Worm (Caenorhabditis elegans) whole organism, L3 larva: ENCODE data around the gene nhr-252.

Experiments
- ZK546.5 ChIP-seq: sonication (generic microtip); optimal IDR thresholded peaks from 2 replicates; lab custom pipeline; 2017; ENCODE audit warnings: missing biosample characterization, missing genetic modification characterization
- aly-2 ChIP-seq: fragments of 150-350 bp; optimal IDR thresholded peaks from 2 replicates; lab custom pipeline; 2014; ENCODE audit warnings: missing biosample characterization, missing genetic modification characterization
- ama-1 ChIP-seq: fragments of 150-350 bp; optimal IDR thresholded peaks from 2 replicates; lab custom pipeline; 2018
- ceh-82 ChIP-seq: fragments of 150-350 bp; optimal IDR thresholded peaks from 2 replicates; lab custom pipeline; 2014; ENCODE audit warnings: missing biosample characterization, missing genetic modification characterization
- ceh-9 ChIP-seq: sonication (generic microtip); optimal IDR thresholded peaks from 2 replicates; lab custom pipeline; 2018; ENCODE audit warnings: missing biosample characterization, missing genetic modification characterization
- daf-12 ChIP-seq: fragments of 150-350 bp; optimal IDR thresholded peaks from 2 replicates; lab custom pipeline; 2014; ENCODE audit warnings: missing biosample characterization, missing genetic modification reagents, missing genetic modification characterization
- egl-27 ChIP-seq: sonication (generic microtip); optimal IDR thresholded peaks from 4 replicates; lab custom pipeline; 2017; ENCODE audit warnings: missing biosample characterization, missing genetic modification reagents, missing genetic modification characterization
- egl-5 ChIP-seq: fragments of 150-350 bp; optimal IDR thresholded peaks from 2 replicates; lab custom pipeline; 2017; ENCODE audit warnings: missing biosample characterization, missing genetic modification reagents, missing genetic modification characterization, inconsistent platforms
- elt-2 ChIP-seq: sonication (generic microtip); optimal IDR thresholded peaks from 2 replicates; lab custom pipeline; 2016; ENCODE audit warnings: missing genetic modification reagents, mild to moderate bottlenecking, missing genetic modification characterization, missing compliant biosample characterization
- elt-3 ChIP-seq, 3 experiments: fragments of 150-350 bp in 1 of 3; sonication (generic microtip) in 2 of 3; optimal IDR thresholded peaks; 2 replicates in 2 of 3; 4 replicates in 1 of 3; lab custom pipeline; 2014 to 2017; ENCODE audit warnings: missing biosample characterization in 3 of 3, missing genetic modification characterization in 3 of 3
- eor-1 ChIP-seq, 2 experiments: fragments of 150-350 bp; optimal IDR thresholded peaks; 2 replicates each; lab custom pipeline; 2014 to 2018; ENCODE audit warnings: missing biosample characterization in 2 of 2, missing genetic modification characterization in 2 of 2
- fkh-2 ChIP-seq: fragments of 150-350 bp; optimal IDR thresholded peaks from 2 replicates; lab custom pipeline; 2014; ENCODE audit warnings: missing biosample characterization, missing genetic modification reagents, missing genetic modification characterization
- hmg-11 ChIP-seq: sonication (generic microtip); optimal IDR thresholded peaks from 2 replicates; lab custom pipeline; 2016; ENCODE audit warnings: missing genetic modification characterization, missing compliant biosample characterization
- lin-15B ChIP-seq: fragments of 150-350 bp; optimal IDR thresholded peaks from 2 replicates; lab custom pipeline; 2014; ENCODE audit warnings: missing biosample characterization, missing genetic modification characterization
- lin-39 ChIP-seq: fragments of 150-350 bp; optimal IDR thresholded peaks from 2 replicates; lab custom pipeline; 2018; ENCODE audit warnings: missing biosample characterization, missing genetic modification reagents, missing genetic modification characterization
- lsy-12 ChIP-seq: sonication (generic microtip); optimal IDR thresholded peaks from 2 replicates; lab custom pipeline; 2016; ENCODE audit warnings: mild to moderate bottlenecking, missing genetic modification characterization, missing compliant biosample characterization
- mdl-1 ChIP-seq: fragments of 150-350 bp; optimal IDR thresholded peaks from 2 replicates; lab custom pipeline; 2014; ENCODE audit warnings: missing biosample characterization, missing genetic modification characterization
- mml-1 ChIP-seq: fragments of 150-350 bp; sonication (generic microtip); optimal IDR thresholded peaks from 3 replicates; lab custom pipeline; 2014; ENCODE audit warnings: missing biosample characterization, missing genetic modification characterization
- nfya-1 ChIP-seq: sonication (generic microtip); optimal IDR thresholded peaks from 2 replicates; lab custom pipeline; 2017; ENCODE audit warnings: missing genetic modification characterization, mild to moderate bottlenecking, missing compliant biosample characterization, antibody characterized with exemption, moderate library complexity; ENCODE audit not compliant: insufficient read depth
- nhr-11 ChIP-seq: fragments of 150-350 bp; optimal IDR thresholded peaks from 2 replicates; lab custom pipeline; 2014; ENCODE audit warnings: missing biosample characterization, missing genetic modification characterization
- nhr-237 ChIP-seq: fragments of 150-350 bp; optimal IDR thresholded peaks from 2 replicates; lab custom pipeline; 2014; ENCODE audit warnings: missing biosample characterization, missing genetic modification characterization
- nhr-25 ChIP-seq: sonication (generic microtip); optimal IDR thresholded peaks from 2 replicates; lab custom pipeline; 2017; ENCODE audit warnings: missing biosample characterization, missing genetic modification characterization
- nhr-28 ChIP-seq: fragments of 150-350 bp; optimal IDR thresholded peaks from 2 replicates; lab custom pipeline; 2014; ENCODE audit warnings: missing biosample characterization, missing genetic modification characterization
- nhr-43 ChIP-seq: sonication (generic microtip); optimal IDR thresholded peaks from 2 replicates; lab custom pipeline; 2016; ENCODE audit warnings: mild to moderate bottlenecking, missing genetic modification characterization, missing compliant biosample characterization; ENCODE audit not compliant: poor library complexity, severe bottlenecking
- nhr-76 ChIP-seq: fragments of 150-350 bp; sonication (generic microtip); optimal IDR thresholded peaks from 5 replicates; lab custom pipeline; 2014; ENCODE audit warnings: missing biosample characterization, missing genetic modification characterization
- nhr-77 ChIP-seq: fragments of 150-350 bp; optimal IDR thresholded peaks from 2 replicates; lab custom pipeline; 2014; ENCODE audit warnings: missing biosample characterization, missing genetic modification characterization
- pha-4 ChIP-seq: fragments of 150-350 bp; optimal IDR thresholded peaks from 2 replicates; lab custom pipeline; 2014; ENCODE audit warnings: missing biosample characterization, missing genetic modification reagents, missing genetic modification characterization
- pqm-1 ChIP-seq: fragments of 150-350 bp; optimal IDR thresholded peaks from 2 replicates; lab custom pipeline; 2017; ENCODE audit warnings: missing biosample characterization, missing genetic modification characterization, inconsistent platforms
- skn-1 ChIP-seq: fragments of 150-350 bp; optimal IDR thresholded peaks from 2 replicates; lab custom pipeline; 2014; ENCODE audit warnings: missing biosample characterization, missing genetic modification characterization
- zag-1 ChIP-seq: fragments of 150-350 bp; optimal IDR thresholded peaks from 2 replicates; lab custom pipeline; 2014; ENCODE audit warnings: missing biosample characterization, missing genetic modification characterization
- ztf-4 ChIP-seq: fragments of 150-350 bp; optimal IDR thresholded peaks from 2 replicates; lab custom pipeline; 2014; ENCODE audit warnings: missing biosample characterization, missing genetic modification characterization

The nhr-252 gene

DNA sequence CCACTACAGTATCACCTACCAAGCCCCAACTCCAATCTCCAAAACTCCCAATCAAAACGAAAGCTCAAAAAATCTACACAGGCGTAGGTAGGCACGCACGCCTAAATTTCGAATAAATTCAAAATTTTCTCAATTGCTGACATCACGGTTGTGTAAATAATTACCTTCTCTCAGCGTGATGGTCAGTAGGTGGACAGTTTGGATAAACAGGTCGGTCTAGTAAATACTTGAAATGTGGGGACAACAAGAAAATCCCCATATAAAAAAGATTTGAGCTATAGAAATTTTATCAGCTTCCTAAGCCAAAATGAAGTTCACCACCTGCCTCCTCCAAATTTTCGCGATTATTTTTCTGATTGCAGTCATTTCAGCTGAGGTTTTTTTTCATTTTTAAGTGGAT is 33.7 kb downstream of the nhr-252 start, which contains the start of gene B0554.1:
B0554.1 (plus strand) TSS at position 301 of the 400 bp plus-strand sequence.
- no peak for TF ChIP-seq hmg-11

DNA sequence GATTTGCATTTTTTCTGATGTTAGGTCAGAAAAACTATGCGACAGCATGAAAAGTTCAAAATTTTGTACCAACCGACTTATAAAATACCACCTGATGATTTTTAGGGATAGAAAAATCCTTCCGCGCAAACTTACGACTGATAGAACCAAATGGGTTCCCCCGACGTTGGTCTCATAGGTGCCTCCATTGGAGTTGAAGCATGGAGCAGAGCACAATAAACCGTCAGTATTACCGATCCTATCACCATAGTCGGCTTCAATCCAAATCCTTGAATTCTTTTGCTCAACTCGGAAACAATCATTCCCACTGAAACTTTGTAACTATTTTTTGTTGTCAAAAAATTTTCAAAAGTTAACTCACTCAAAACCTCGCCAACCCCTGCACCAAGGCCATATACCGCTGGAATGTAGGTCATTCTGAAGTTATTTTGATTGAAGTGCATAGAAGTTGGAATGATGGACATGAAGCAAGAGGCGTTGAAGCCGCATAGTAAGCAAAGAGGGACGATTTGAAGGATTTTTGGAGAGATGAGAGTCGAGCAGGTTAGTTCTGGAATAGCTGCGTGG is 34.8 kb downstream of the nhr-252 start:
- TF ChIP-seq pha-4 (tag; lab: Kevin White, UChicago) = no peak
- no peak for TF ChIP-seq fkh-2 (tag; lab: Kevin White, UChicago)
- TF ChIP-seq ceh-9 (tag; lab: Kevin White, UChicago) = no peak
- TF ChIP-seq nhr-43 (tag; lab: Kevin White, UChicago) = no peak
- no peak for TF ChIP-seq pqm-1
- no peak for TF ChIP-seq egl-5 (tag; lab: Kevin White, UChicago)
- TF ChIP-seq elt-2 (tag; lab: Kevin White, UChicago) = no peak
- no peak for TF ChIP-seq ztf-4 (tag; lab: Kevin White, UChicago)
- TF ChIP-seq ZK546.5 (tag; lab: Kevin White, UChicago) = no peak

DNA sequence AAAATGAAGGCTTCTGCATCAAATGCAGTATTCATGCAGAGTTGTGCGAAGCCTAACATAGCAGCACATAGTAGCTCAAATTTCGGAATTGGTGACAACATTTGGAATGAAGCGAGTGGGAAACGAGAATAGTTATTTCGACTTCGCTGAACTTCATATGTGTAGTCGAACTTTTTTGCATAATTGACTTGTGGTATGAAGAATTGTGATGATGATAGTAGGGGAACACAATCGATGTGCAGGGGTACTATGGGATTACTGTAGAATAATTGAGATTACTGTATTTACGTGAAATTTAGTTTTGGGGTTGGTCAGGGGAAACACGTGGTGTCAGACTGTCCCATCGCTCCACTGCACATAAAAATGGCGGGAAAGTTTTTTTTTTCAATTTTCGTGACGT is 36.5 kb downstream of the nhr-252 start, which contains the start of gene B0554.7:
B0554.7 (minus strand) TSS at position 101 of the 400 bp plus-strand sequence.
- no peak for TF ChIP-seq fkh-2 (tag; lab: Kevin White, UChicago)
- TF ChIP-seq nhr-11 (tag; lab: Kevin White, UChicago) = no peak
- no peak for TF ChIP-seq elt-2 (tag; lab: Kevin White, UChicago)
- TF ChIP-seq daf-12 (tag; lab: Kevin White, UChicago) = no peak
- TF ChIP-seq nhr-77 (tag; lab: Kevin White, UChicago) = no peak
- TF ChIP-seq nhr-25 (tag; lab: Kevin White, UChicago) = no peak
- TF ChIP-seq mdl-1 = no peak
- TF ChIP-seq pqm-1 = no peak
- no peak for TF ChIP-seq lin-39 (tag; lab: Kevin White, UChicago)
- TF ChIP-seq lin-15B (tag; lab: Kevin White, UChicago) = no peak
- TF ChIP-seq, all 47 proteins: peak for 0

DNA sequence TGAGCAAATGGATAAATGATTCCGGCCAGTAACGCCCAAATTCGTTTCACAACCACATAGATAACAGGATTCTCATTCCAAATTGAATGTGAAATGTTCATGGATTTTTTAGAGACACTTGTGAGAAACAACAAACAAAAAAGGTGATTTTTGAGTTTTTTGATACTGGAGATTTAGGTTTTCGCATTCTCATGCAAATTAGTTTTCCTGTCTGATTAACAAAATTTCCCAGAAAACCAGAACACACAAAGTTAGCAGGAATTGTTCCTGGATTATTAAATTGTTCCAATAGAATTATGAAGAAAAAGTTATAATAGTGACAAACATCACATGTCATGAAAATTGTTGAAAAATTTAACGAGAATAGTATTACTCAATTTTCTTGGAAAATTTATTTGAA is 38.8 kb downstream of the nhr-252 start, which contains the start of gene srh-33:
srh-33 (minus strand) TSS at position 101 of the 400 bp plus-strand sequence.
- TF ChIP-seq nhr-77 (tag; lab: Kevin White, UChicago) = no peak
- TF ChIP-seq eor-1 (tag; optimal IDR thresholded peaks at IDR 0.05; lab: Kevin White, UChicago) = no peak
- TF ChIP-seq egl-27 (tag; lab: Kevin White, UChicago) = no peak
- TF ChIP-seq hmg-11 = no peak
- TF ChIP-seq ceh-82 = no peak
- TF ChIP-seq lsy-12 (tag; lab: Kevin White, UChicago) = no peak
- no peak for TF ChIP-seq nhr-28 (tag; lab: Kevin White, UChicago)
- no peak for TF ChIP-seq nfya-1 (tag; lab: Kevin White, UChicago)
- TF ChIP-seq zag-1 (tag; lab: Kevin White, UChicago) = no peak
- no peak for TF ChIP-seq aly-2 (tag; lab: Kevin White, UChicago)
- TF ChIP-seq elt-3 (tag; optimal IDR thresholded peaks at IDR 0.05; lab: Kevin White, UChicago) = no peak
- no peak for TF ChIP-seq ZK546.5 (tag; lab: Kevin White, UChicago)
- TF ChIP-seq egl-5 (tag; lab: Kevin White, UChicago) = no peak
- no peak for TF ChIP-seq nhr-237 (tag; lab: Kevin White, UChicago)
- TF ChIP-seq pqm-1 = no peak

DNA sequence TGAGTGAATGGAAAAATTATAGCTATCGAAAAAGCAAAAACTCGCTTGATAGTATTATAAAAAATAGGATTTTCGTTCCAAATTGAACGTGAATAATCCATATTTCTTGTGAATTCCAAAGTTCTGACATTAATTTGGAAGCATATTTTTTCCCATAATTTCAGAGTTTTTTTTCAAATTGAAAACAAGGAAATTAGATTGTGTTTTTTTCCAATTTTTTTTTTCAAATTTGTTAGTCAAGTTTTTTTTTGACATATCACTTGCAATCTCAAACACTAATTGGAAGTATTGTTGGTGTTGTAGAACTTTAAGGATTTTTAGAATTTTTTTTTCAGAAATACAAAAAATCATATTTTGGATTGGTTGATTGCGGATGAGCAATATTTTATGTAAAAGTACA is 42.2 kb downstream of the nhr-252 start, which contains the start of gene srh-34:
srh-34 (minus strand) TSS at position 101 of the 400 bp plus-strand sequence.
- TF ChIP-seq zag-1 (tag; lab: Kevin White, UChicago) (no peak), nhr-11 (tag; lab: Kevin White, UChicago) (no peak), nhr-76 (tag; lab: Kevin White, UChicago) (no peak), lin-39 (tag; lab: Kevin White, UChicago) (no peak), skn-1 (tag; lab: Kevin White, UChicago) (no peak), nfya-1 (tag; lab: Kevin White, UChicago) (no peak), elt-2 (tag; lab: Kevin White, UChicago) (no peak), ama-1 (lab: Kevin White, UChicago) (no peak), mml-1 (tag; lab: Kevin White, UChicago) (no peak)
